Worm (Caenorhabditis elegans) whole organism, young adult: ENCODE results near the gene pgp-9.

Experiments used
- B0019.2 ChIP-seq: fragments of 200-800 bp; sonication (Bioruptor generic); conservative IDR thresholded peaks from 2 replicates; pipeline ENCODE4 v1.3.6; 2022; ENCODE audit warnings: missing genetic modification reagents, missing genetic modification characterization, missing compliant biosample characterization
- D2030.7 ChIP-seq: fragments of 200-800 bp; sonication (Bioruptor generic); IDR thresholded peaks from 2 replicates; pipeline ENCODE4 v1.3.6; 2022; ENCODE audit warnings: missing genetic modification reagents, missing genetic modification characterization, missing compliant biosample characterization
- F10E7.11 ChIP-seq: sonication (generic microtip); optimal IDR thresholded peaks from 2 replicates; lab custom pipeline; 2017; ENCODE audit warnings: mild to moderate bottlenecking, missing genetic modification characterization, moderate library complexity, missing compliant biosample characterization
- F49E8.2 ChIP-seq: sonication (generic microtip); optimal IDR thresholded peaks from 3 replicates; lab custom pipeline; 2017; ENCODE audit warnings: missing genetic modification characterization, mild to moderate bottlenecking, missing compliant biosample characterization, antibody characterized with exemption, moderate library complexity; ENCODE audit not compliant: insufficient read depth
- F57C9.4 ChIP-seq: sonication (generic microtip); optimal IDR thresholded peaks from 2 replicates; lab custom pipeline; 2017; ENCODE audit warnings: mild to moderate bottlenecking, missing genetic modification characterization, missing compliant biosample characterization
- K11D2.4 ChIP-seq: fragments of 200-800 bp; sonication (Bioruptor generic); IDR thresholded peaks from 2 replicates; pipeline ENCODE4 v1.3.6; 2022; ENCODE audit warnings: missing genetic modification reagents, missing genetic modification characterization, missing compliant biosample characterization
- K12H6.12 ChIP-seq: fragments of 200-800 bp; sonication (Bioruptor generic); optimal IDR thresholded peaks from 2 replicates; lab custom pipeline; 2018; ENCODE audit warnings: mild to moderate bottlenecking, missing genetic modification characterization, missing compliant biosample characterization
- Y53G8AR.9 ChIP-seq: fragments of 200-800 bp; sonication (Bioruptor generic); conservative IDR thresholded peaks from 2 replicates; pipeline ENCODE4 v1.3.6; 2022; ENCODE audit warnings: missing genetic modification reagents, missing genetic modification characterization, missing compliant biosample characterization
- akir-1 ChIP-seq: fragments of 200-800 bp; sonication (Bioruptor generic); optimal IDR thresholded peaks from 2 replicates; lab custom pipeline; 2018; ENCODE audit warnings: mild to moderate bottlenecking, missing genetic modification characterization, moderate library complexity, missing compliant biosample characterization
- aptf-3 ChIP-seq: fragments of 200-800 bp; sonication (Bioruptor generic); IDR thresholded peaks from 2 replicates; pipeline ENCODE4 v1.3.6; 2022; ENCODE audit warnings: missing genetic modification characterization, missing compliant biosample characterization
- bed-2 ChIP-seq: fragments of 200-800 bp; sonication (Bioruptor generic); IDR thresholded peaks from 2 replicates; pipeline ENCODE4 v1.3.6; 2022; ENCODE audit warnings: missing genetic modification reagents, missing genetic modification characterization, missing compliant biosample characterization
- cebp-2 ChIP-seq: fragments of 200-800 bp; sonication (Bioruptor generic); IDR thresholded peaks from 2 replicates; pipeline ENCODE4 v1.3.6; 2022; ENCODE audit warnings: missing genetic modification characterization, missing compliant biosample characterization
- efl-1 ChIP-seq: fragments of 150-350 bp; optimal IDR thresholded peaks from 2 replicates; lab custom pipeline; 2014; ENCODE audit warnings: missing biosample characterization, missing genetic modification reagents, missing genetic modification characterization
- ekl-4 ChIP-seq: fragments of 200-800 bp; sonication (Bioruptor generic); IDR thresholded peaks from 2 replicates; pipeline ENCODE4 v1.3.6; 2022; ENCODE audit warnings: missing genetic modification reagents, missing genetic modification characterization, missing compliant biosample characterization
- fkh-3 ChIP-seq: sonication (generic microtip); optimal IDR thresholded peaks from 2 replicates; lab custom pipeline; 2016; ENCODE audit warnings: mild to moderate bottlenecking, missing genetic modification characterization, missing compliant biosample characterization
- him-1 ChIP-seq: sonication (generic microtip); optimal IDR thresholded peaks from 2 replicates; lab custom pipeline; 2016; ENCODE audit warnings: missing genotype, missing genetic modification reagents, missing genetic modification characterization, missing compliant biosample characterization
- lsl-1 ChIP-seq: fragments of 200-800 bp; sonication (Bioruptor generic); optimal IDR thresholded peaks from 2 replicates; lab custom pipeline; 2018; ENCODE audit warnings: mild to moderate bottlenecking, missing genetic modification characterization, moderate library complexity, missing compliant biosample characterization
- madf-10 ChIP-seq: sonication (generic microtip); optimal IDR thresholded peaks from 2 replicates; lab custom pipeline; 2016; ENCODE audit warnings: mild to moderate bottlenecking, missing genetic modification characterization, missing compliant biosample characterization
- madf-8 ChIP-seq: fragments of 200-800 bp; sonication (Bioruptor generic); conservative IDR thresholded peaks from 2 replicates; pipeline ENCODE4 v1.3.6; 2022; ENCODE audit warnings: missing genetic modification reagents, missing genetic modification characterization, missing compliant biosample characterization
- mel-28 ChIP-seq: sonication (generic microtip); optimal IDR thresholded peaks from 2 replicates; lab custom pipeline; 2016; ENCODE audit warnings: borderline replicate concordance, mild to moderate bottlenecking, missing genetic modification characterization, missing compliant biosample characterization
- nhr-27 ChIP-seq: fragments of 200-800 bp; sonication (Bioruptor generic); optimal IDR thresholded peaks from 2 replicates; lab custom pipeline; 2018; ENCODE audit warnings: mild to moderate bottlenecking, missing genetic modification characterization, moderate library complexity, missing compliant biosample characterization
- pbrm-1 ChIP-seq: fragments of 200-800 bp; sonication (Bioruptor generic); IDR thresholded peaks from 2 replicates; pipeline ENCODE4 v1.3.6; 2022; ENCODE audit warnings: missing genetic modification reagents, missing genetic modification characterization, missing compliant biosample characterization
- repo-1 ChIP-seq: sonication (generic microtip); optimal IDR thresholded peaks from 2 replicates; lab custom pipeline; 2017; ENCODE audit warnings: mild to moderate bottlenecking, missing genetic modification characterization, missing compliant biosample characterization
- sdz-38 ChIP-seq: sonication (generic microtip); optimal IDR thresholded peaks from 2 replicates; lab custom pipeline; 2016; ENCODE audit warnings: missing genotype, missing genetic modification characterization, missing compliant biosample characterization
- sea-2 ChIP-seq: fragments of 200-800 bp; sonication (Bioruptor generic); IDR thresholded peaks from 2 replicates; pipeline ENCODE4 v1.3.6; 2022; ENCODE audit warnings: missing genetic modification characterization, missing compliant biosample characterization
- snpc-1.1 ChIP-seq: sonication (generic microtip); optimal IDR thresholded peaks from 2 replicates; lab custom pipeline; 2017; ENCODE audit warnings: missing genetic modification characterization, mild to moderate bottlenecking, missing compliant biosample characterization, antibody characterized with exemption, moderate library complexity, missing genotype, missing genetic modification reagents; ENCODE audit not compliant: insufficient read depth
- snpc-3.4 ChIP-seq: sonication (generic microtip); optimal IDR thresholded peaks from 2 replicates; lab custom pipeline; 2017; ENCODE audit warnings: missing genetic modification characterization, mild to moderate bottlenecking, missing compliant biosample characterization, antibody characterized with exemption, moderate library complexity, missing genotype, missing genetic modification reagents
- snpc-4 ChIP-seq, 5 experiments: fragments of 150-350 bp in 1 of 5; sonication (generic microtip) in 4 of 5; optimal IDR thresholded peaks; 2 replicates each; lab custom pipeline; 2014 to 2018; ENCODE audit warnings: missing genetic modification characterization in 5 of 5, missing biosample characterization in 3 of 5, antibody characterized with exemption in 2 of 5, mild to moderate bottlenecking in 2 of 5, missing compliant biosample characterization in 2 of 5, missing genotype in 2 of 5, moderate library complexity in 2 of 5, missing genetic modification reagents in 1 of 5
- tbp1 ChIP-seq: fragments of 200-800 bp; sonication (Bioruptor generic); optimal IDR thresholded peaks from 2 replicates; lab custom pipeline; 2018; ENCODE audit warnings: mild to moderate bottlenecking, missing genetic modification characterization, missing compliant biosample characterization
- tlf-1 ChIP-seq: fragments of 200-800 bp; sonication (Bioruptor generic); optimal IDR thresholded peaks from 2 replicates; lab custom pipeline; 2018; ENCODE audit warnings: mild to moderate bottlenecking, missing genetic modification characterization, missing compliant biosample characterization
- unc-130 ChIP-seq: sonication (generic microtip); optimal IDR thresholded peaks from 2 replicates; lab custom pipeline; 2016; ENCODE audit warnings: missing genetic modification reagents, missing genetic modification characterization, missing compliant biosample characterization
- unc-62 ChIP-seq: fragments of 150-350 bp; optimal IDR thresholded peaks from 2 replicates; lab custom pipeline; 2014; ENCODE audit warnings: missing biosample characterization, missing genetic modification reagents, missing genetic modification characterization
- ztf-26 ChIP-seq: sonication (generic microtip); optimal IDR thresholded peaks from 2 replicates; lab custom pipeline; 2017; ENCODE audit warnings: missing genetic modification characterization, missing compliant biosample characterization
- ztf-28 ChIP-seq: fragments of 200-800 bp; sonication (Bioruptor generic); IDR thresholded peaks from 2 replicates; pipeline ENCODE4 v1.3.6; 2022; ENCODE audit warnings: missing genetic modification reagents, missing genetic modification characterization, missing compliant biosample characterization

Gene pgp-9

ce11 chrV:17798789-17799188 lies 43.1 kb downstream of the pgp-9 start, which contains the start of gene srx-18:
Gene srx-18, minus strand, starts transcription at chrV:17798889.
- no peak for TF ChIP-seq ekl-4 (GFP tag; lab: Robert Waterston, UW)
- no peak for TF ChIP-seq snpc-3.4 (tag; lab: Kevin White, UChicago)
- TF ChIP-seq K12H6.12 = no peak
- TF ChIP-seq mel-28 (tag; lab: Kevin White, UChicago) = no peak
- no peak for TF ChIP-seq B0019.2 (GFP tag; lab: Robert Waterston, UW)
- TF ChIP-seq K11D2.4 (GFP tag; lab: Robert Waterston, UW) = no peak

ce11 chrV:17800538-17800937 lies 44.8 kb downstream of the pgp-9 start, which contains the start of gene srh-287:
Gene srh-287, plus strand, starts transcription at chrV:17800838.
- TF ChIP-seq B0019.2 (GFP tag; lab: Robert Waterston, UW) (no peak), repo-1 (tag; lab: Kevin White, UChicago) (no peak), unc-62 (GFP tag; lab: Kevin White, UChicago) (no peak), nhr-27 (tag; lab: Kevin White, UChicago) (no peak), aptf-3 (GFP tag; lab: Robert Waterston, UW) (no peak), Y53G8AR.9 (no peak), tlf-1 (GFP tag; lab: Kevin White, UChicago) (no peak), lsl-1 (no peak), madf-10 (no peak), F10E7.11 (no peak), sea-2 (GFP tag; lab: Robert Waterston, UW) (no peak), tbp1 (no peak)

- TF ChIP-seq ztf-28 (GFP tag; lab: Robert Waterston, UW) (no peak), akir-1 (GFP tag; lab: Kevin White, UChicago) (no peak), ztf-26 (tag; lab: Kevin White, UChicago) (no peak), snpc-1.1 (tag; lab: Kevin White, UChicago) (no peak), Y53G8AR.9 (no peak), bed-2 (GFP tag; lab: Robert Waterston, UW) (no peak), cebp-2 (no peak), sdz-38 (tag; lab: Kevin White, UChicago) (no peak), D2030.7 (no peak), unc-130 (GFP tag; lab: Kevin White, UChicago) (no peak), madf-8 (GFP tag; lab: Robert Waterston, UW) (no peak), K11D2.4 (GFP tag; lab: Robert Waterston, UW) (no peak), pbrm-1 (GFP tag; lab: Robert Waterston, UW) (no peak), snpc-4 (GFP tag; optimal IDR thresholded peaks at IDR 0.05; lab: Kevin White, UChicago) (no peak), snpc-4 (tag; optimal IDR thresholded peaks at IDR 0.05; lab: Kevin White, UChicago) (no peak), efl-1 (GFP tag; lab: Kevin White, UChicago) (no peak), him-1 (no peak), K12H6.12 (no peak), F49E8.2 (tag; lab: Kevin White, UChicago) (no peak), F57C9.4 (tag; lab: Kevin White, UChicago) (no peak), mel-28 (tag; lab: Kevin White, UChicago) (no peak)
Measured at ce11 chrV:17802519-17802918, 46.8 kb downstream of the pgp-9 start, which contains the start of the genes Y94A7B.11 and srh-292. Gene Y94A7B.11, minus strand, starts transcription at chrV:17802619. Gene srh-292, plus strand, starts transcription at chrV:17802769.

- TF ChIP-seq fkh-3 (tag; lab: Kevin White, UChicago) (no peak), lsl-1 (no peak), D2030.7 (no peak)
- TF ChIP-seq, all 124 proteins: peak for 0
Measured at ce11 chrV:17805323-17805722, 49.6 kb downstream of the pgp-9 start, which contains the start of gene srh-291. Gene srh-291, plus strand, starts transcription at chrV:17805623.
